Worm (Caenorhabditis elegans): ENCODE measurements around the gene B0272.3.

Gene B0272.3

DNA sequence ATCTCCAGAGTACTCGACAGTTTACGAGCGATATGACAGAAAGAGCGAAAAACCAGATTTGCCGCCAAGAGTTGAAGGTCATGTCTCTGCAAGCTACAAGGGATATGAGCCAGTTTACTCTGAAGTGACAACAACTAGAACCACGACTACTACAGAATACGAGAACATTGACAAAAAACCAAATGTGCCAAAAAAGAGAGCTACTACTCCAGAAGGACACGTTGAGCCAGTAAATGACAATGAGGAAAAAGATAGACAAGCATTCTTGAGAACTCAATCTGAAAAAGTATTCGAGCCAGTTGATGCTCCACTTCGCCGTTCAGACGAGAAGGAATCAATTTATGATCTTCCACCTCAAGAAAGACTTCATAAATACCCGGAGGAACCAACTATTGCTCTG lies 13.9 kb upstream of the B0272.3 start:
- TF ChIP-seq F33H1.4 (GFP tag; IDR thresholded peaks at IDR 0.05) (no peak), ztf-3 (GFP tag; optimal IDR thresholded peaks at IDR 0.05) (no peak), chd-7 (tag; optimal IDR thresholded peaks at IDR 0.05) (no peak), die-1 (tag; optimal IDR thresholded peaks at IDR 0.05) (no peak), unc-62 (GFP tag; optimal IDR thresholded peaks at IDR 0.05) (no peak), F49E8.2 (tag; optimal IDR thresholded peaks at IDR 0.05; ENCODE audit: insufficient read depth) (no peak), snpc-1.3 (tag; optimal IDR thresholded peaks at IDR 0.05; ENCODE audit: insufficient read depth) (no peak), bed-1 (GFP tag; IDR thresholded peaks at IDR 0.05) (no peak), F10E7.11 (tag; optimal IDR thresholded peaks at IDR 0.05) (no peak), repo-1 (tag; optimal IDR thresholded peaks at IDR 0.05) (no peak), lin-35 (GFP tag; optimal IDR thresholded peaks at IDR 0.05) (no peak), zfh-2 (GFP tag; conservative IDR thresholded peaks at IDR 0.05) (no peak)

DNA sequence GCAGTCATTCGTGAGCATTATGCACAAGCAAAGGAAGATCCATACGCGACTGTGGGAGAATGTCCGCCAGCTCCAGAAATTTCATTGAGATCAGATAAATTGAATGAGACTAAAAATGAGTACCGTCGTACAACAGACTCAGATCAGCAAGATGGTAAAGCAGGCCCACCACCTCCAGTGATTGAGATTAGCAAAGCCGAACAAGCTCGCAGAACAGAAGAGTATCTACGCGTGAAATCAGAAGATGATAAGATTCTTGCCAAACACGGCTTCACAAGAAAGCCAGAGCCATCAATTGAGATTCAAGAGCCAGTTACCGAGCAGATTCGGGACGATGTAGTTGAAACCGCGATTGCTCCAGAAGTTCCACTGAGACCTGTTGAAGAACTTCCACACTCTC lies 13.3 kb upstream of the B0272.3 start:
- TF ChIP-seq F22D6.2 (tag; optimal IDR thresholded peaks at IDR 0.05) (no peak), madf-3 (GFP tag; IDR thresholded peaks at IDR 0.05) (no peak), attf-6 (GFP tag; IDR thresholded peaks at IDR 0.05) (no peak), nfyb-1 (GFP tag; IDR thresholded peaks at IDR 0.05) (no peak), ceh-91 (GFP tag; IDR thresholded peaks at IDR 0.05) (no peak), aptf-3 (GFP tag; IDR thresholded peaks at IDR 0.05) (no peak), nhr-80 (tag; optimal IDR thresholded peaks at IDR 0.05) (no peak), die-1 (tag; optimal IDR thresholded peaks at IDR 0.05) (no peak), B0019.2 (GFP tag; conservative IDR thresholded peaks at IDR 0.05) (no peak), athp-1 (tag; optimal IDR thresholded peaks at IDR 0.05) (no peak), mcd-1 (GFP tag; IDR thresholded peaks at IDR 0.05) (no peak), sptf-2 (GFP tag; optimal IDR thresholded peaks at IDR 0.05) (no peak), T26A5.8 (tag; optimal IDR thresholded peaks at IDR 0.05) (no peak), akir-1 (GFP tag; optimal IDR thresholded peaks at IDR 0.05) (no peak)

DNA sequence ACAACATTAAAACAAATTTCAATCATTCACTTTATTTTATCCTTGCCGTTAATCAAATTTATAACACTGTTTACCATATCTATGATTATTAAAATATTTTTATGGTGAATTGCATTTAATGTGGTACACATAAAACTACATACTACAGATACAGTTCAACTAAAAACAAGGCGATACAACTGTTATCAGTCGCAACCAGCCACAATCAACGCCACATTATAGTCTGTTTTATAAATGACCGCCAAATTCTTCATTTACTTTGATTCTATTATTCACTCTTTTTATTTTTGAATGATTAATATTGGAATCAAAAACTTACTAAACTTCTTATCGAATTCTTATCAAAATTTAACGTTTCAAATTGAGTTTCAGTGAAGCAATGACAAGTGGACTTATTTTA lies 3.2 kb upstream of the B0272.3 start, which contains the start of gene B0272.4:
Gene B0272.4 (plus strand): TSS at position 373 of the 400 bp plus-strand sequence.
- TF ChIP-seq Y53F4B.3 (GFP tag; IDR thresholded peaks at IDR 0.05) (no peak), nhr-80 (tag; optimal IDR thresholded peaks at IDR 0.05) (peak; percentile 60)

DNA sequence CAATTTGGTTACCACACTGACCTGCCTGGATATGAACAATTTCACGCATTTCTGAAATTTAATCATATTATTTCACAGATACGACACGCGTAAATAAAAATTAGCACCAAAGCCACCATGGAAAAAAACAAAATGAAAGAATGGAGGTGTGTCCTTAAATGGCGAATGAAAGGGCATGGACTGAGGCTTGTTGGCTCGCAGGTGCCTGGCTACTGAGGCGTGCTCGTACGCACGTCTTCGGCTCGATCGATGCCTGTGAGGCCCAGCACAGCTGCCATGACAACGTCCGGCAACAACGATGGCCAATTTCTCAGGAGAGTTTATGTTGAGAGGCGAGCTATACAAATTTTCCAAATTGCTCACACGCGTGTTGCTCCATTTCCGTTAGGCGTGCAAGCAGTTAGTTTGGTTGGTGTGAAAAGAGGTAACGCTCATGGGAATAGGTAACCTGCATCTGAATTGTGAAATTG lies 5.6 kb downstream of the B0272.3 start, which contains the start of gene tbb-4:
Gene tbb-4 (minus strand): TSS at position 51 of the 470 bp plus-strand sequence.
- TF ChIP-seq unc-62 (GFP tag; optimal IDR thresholded peaks at IDR 0.05) (no peak), die-1 (tag; optimal IDR thresholded peaks at IDR 0.05) (no peak), nfya-1 (tag; optimal IDR thresholded peaks at IDR 0.05; ENCODE audit: borderline replicate concordance, insufficient read depth) (no peak), tlf-1 (GFP tag; optimal IDR thresholded peaks at IDR 0.05) (no peak), zfh-2 (GFP tag; conservative IDR thresholded peaks at IDR 0.05) (peak; percentile 63; the same call in 1 of the 2 replicates), B0019.2 (GFP tag; conservative IDR thresholded peaks at IDR 0.05) (no peak)

DNA sequence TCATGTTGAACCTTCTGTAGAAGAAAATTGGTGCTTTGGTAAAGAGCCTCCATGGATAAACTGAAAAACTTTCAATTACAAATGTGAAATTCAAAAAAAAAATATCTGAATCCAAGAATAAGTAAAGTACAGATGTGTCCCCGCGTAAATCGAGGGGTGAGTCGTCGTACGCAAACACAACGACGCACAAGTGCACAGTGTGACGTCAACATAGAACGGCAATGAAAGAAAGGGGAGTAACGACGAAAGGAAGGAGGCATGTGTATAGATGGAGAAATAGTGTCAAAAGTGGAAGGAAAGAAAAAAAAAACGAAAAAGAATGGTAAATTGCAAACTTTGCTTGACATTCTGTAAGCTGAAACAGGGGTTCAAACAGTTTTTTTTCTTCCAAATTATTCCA lies 10.3 kb downstream of the B0272.3 start, which contains the start of gene memb-1:
Gene memb-1 (minus strand): TSS at position 60 of the 400 bp plus-strand sequence.
- TF ChIP-seq let-607 (tag; optimal IDR thresholded peaks at IDR 0.05) (peak in 1 of 2 experiments; percentile 64), efl-1 (GFP tag; optimal IDR thresholded peaks at IDR 0.05) (peak; percentile 12), nhr-80 (tag; optimal IDR thresholded peaks at IDR 0.05) (peak; percentile 64), nfya-2 (GFP tag; IDR thresholded peaks at IDR 0.05) (no peak), atf-7 (tag; optimal IDR thresholded peaks at IDR 0.05) (peak; percentile 80), lin-35 (GFP tag; optimal IDR thresholded peaks at IDR 0.05) (peak in 1 of 3 experiments; percentile 47), lin-40 (tag; optimal IDR thresholded peaks at IDR 0.05) (peak; percentile 60), snpc-4 (GFP tag; optimal IDR thresholded peaks at IDR 0.05) (no peak), snpc-4 (tag; optimal IDR thresholded peaks at IDR 0.05) (peak in 1 of 4 experiments; percentile 67), pbrm-1 (GFP tag; IDR thresholded peaks at IDR 0.05) (no peak), C06A6.2 (GFP tag; conservative IDR thresholded peaks at IDR 0.05) (no peak), dox-1 (GFP tag; IDR thresholded peaks at IDR 0.05) (no peak), C17E4.6 (GFP tag; IDR thresholded peaks at IDR 0.05) (no peak)
